Worm (Caenorhabditis elegans): Measurements from ENCODE around the gene H32C10.1.

Gene H32C10.1

DNA sequence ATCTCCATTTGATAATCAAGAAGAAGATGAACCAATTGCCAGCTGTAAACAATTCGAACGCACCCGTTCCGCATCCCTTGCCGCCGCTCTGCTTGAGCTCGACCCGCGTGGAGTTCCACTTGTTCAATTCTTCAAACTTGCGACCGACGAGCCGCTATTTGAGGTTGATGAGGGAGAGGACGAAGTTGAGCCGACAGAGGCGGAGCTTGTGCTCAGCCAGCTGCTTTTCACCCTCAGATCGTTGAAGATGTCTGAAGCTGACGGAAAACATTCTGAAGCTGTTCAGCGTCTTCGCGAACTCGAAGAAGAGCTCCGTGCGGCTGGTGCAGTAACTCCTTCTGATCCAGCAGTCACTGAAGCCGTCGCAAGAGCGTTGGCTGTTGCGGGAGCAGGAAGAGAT lies 51.7 kb downstream of the H32C10.1 start:
- TF ChIP-seq mls-2 (tag; optimal IDR thresholded peaks at IDR 0.05) (no peak), cnd-1 (tag; optimal IDR thresholded peaks at IDR 0.05) (no peak), lin-13 (tag; optimal IDR thresholded peaks at IDR 0.05) (no peak), unc-62 (GFP tag; optimal IDR thresholded peaks at IDR 0.05) (no peak), sptf-1 (tag; optimal IDR thresholded peaks at IDR 0.05) (no peak), ham-2 (GFP tag; optimal IDR thresholded peaks at IDR 0.05) (no peak), snpc-4 (tag; optimal IDR thresholded peaks at IDR 0.05) (no peak), mab-5 (tag; optimal IDR thresholded peaks at IDR 0.05) (no peak)

ce11 chrIV:5986829-5987228 lies 52.7 kb downstream of the H32C10.1 start:
- TF ChIP-seq flh-1 (GFP tag; optimal IDR thresholded peaks at IDR 0.05) (no peak), nhr-12 (tag; optimal IDR thresholded peaks at IDR 0.05) (no peak), bed-3 (GFP tag; optimal IDR thresholded peaks at IDR 0.05) (no peak), hlh-1 (tag; optimal IDR thresholded peaks at IDR 0.05) (peak; percentile 23), nhr-28 (tag; optimal IDR thresholded peaks at IDR 0.05) (no peak), tbx-8 (GFP tag; optimal IDR thresholded peaks at IDR 0.05) (no peak), blmp-1 (tag; optimal IDR thresholded peaks at IDR 0.05) (no peak), mls-2 (tag; optimal IDR thresholded peaks at IDR 0.05) (no peak), lin-32 (GFP tag; optimal IDR thresholded peaks at IDR 0.05) (no peak), elt-3 (tag; optimal IDR thresholded peaks at IDR 0.05) (no peak), ham-2 (GFP tag; optimal IDR thresholded peaks at IDR 0.05) (no peak), nhr-237 (tag; optimal IDR thresholded peaks at IDR 0.05) (no peak), ceh-43 (GFP tag; optimal IDR thresholded peaks at IDR 0.05) (no peak), elt-1 (tag; optimal IDR thresholded peaks at IDR 0.05; ENCODE audit: borderline replicate concordance, insufficient read depth) (no peak), drap-1 (GFP tag; optimal IDR thresholded peaks at IDR 0.05) (no peak), unc-120 (tag; optimal IDR thresholded peaks at IDR 0.05; ENCODE audit: poor library complexity, severe bottlenecking) (peak; percentile 43), ceh-39 (tag; optimal IDR thresholded peaks at IDR 0.05) (no peak), lsy-2 (tag; optimal IDR thresholded peaks at IDR 0.05) (no peak), unc-62 (GFP tag; optimal IDR thresholded peaks at IDR 0.05) (peak; percentile 36), mab-5 (tag; optimal IDR thresholded peaks at IDR 0.05) (no peak)
